Worm (Caenorhabditis elegans) whole organism, young adult: Measurements from ENCODE around the gene F44D12.19.
A peak's percentile ranks its signal among the peaks of the same experiment; 100 is the strongest.

Experiments
- B0019.2 ChIP-seq: fragments of 200-800 bp; sonication (Bioruptor generic); conservative IDR thresholded peaks from 2 replicates; pipeline ENCODE4 v1.3.6; 2022; ENCODE audit warnings: missing genetic modification reagents, missing genetic modification characterization, missing compliant biosample characterization
- F52B5.7 ChIP-seq: sonication (generic microtip); optimal IDR thresholded peaks from 2 replicates; lab custom pipeline; 2016; ENCODE audit warnings: mild to moderate bottlenecking, missing genetic modification characterization, missing compliant biosample characterization
- K11D2.4 ChIP-seq: fragments of 200-800 bp; sonication (Bioruptor generic); IDR thresholded peaks from 2 replicates; pipeline ENCODE4 v1.3.6; 2022; ENCODE audit warnings: missing genetic modification reagents, missing genetic modification characterization, missing compliant biosample characterization
- T26A5.8 ChIP-seq: sonication (generic microtip); optimal IDR thresholded peaks from 2 replicates; lab custom pipeline; 2016; ENCODE audit warnings: missing genetic modification characterization, missing compliant biosample characterization
- Y53F4B.3 ChIP-seq: fragments of 200-800 bp; sonication (Bioruptor generic); IDR thresholded peaks from 2 replicates; pipeline ENCODE4 v1.3.6; 2022; ENCODE audit warnings: missing genetic modification reagents, missing genetic modification characterization, missing compliant biosample characterization
- Y67H2A.10 ChIP-seq: fragments of 200-800 bp; sonication (Bioruptor generic); conservative IDR thresholded peaks from 2 replicates; pipeline ENCODE4 v1.3.6; 2022; ENCODE audit warnings: missing genetic modification reagents, missing genetic modification characterization, missing compliant biosample characterization
- ama-1 ChIP-seq, 3 experiments: fragments of 150-350 bp in 1 of 3; sonication (generic microtip) in 2 of 3; optimal IDR thresholded peaks; 2 replicates each; lab custom pipeline; 2014 to 2018; ENCODE audit warnings: missing biosample characterization in 2 of 3, missing genetic modification characterization in 2 of 3, missing genetic modification reagents in 2 of 3
- atf-7 ChIP-seq: sonication (generic microtip); optimal IDR thresholded peaks from 2 replicates; lab custom pipeline; 2017; ENCODE audit warnings: mild to moderate bottlenecking, missing genetic modification characterization, missing compliant biosample characterization
- attf-3 ChIP-seq: fragments of 200-800 bp; sonication (Bioruptor generic); conservative IDR thresholded peaks from 2 replicates; pipeline ENCODE4 v1.3.6; 2022; ENCODE audit warnings: missing genetic modification reagents, missing genetic modification characterization, missing compliant biosample characterization
- bed-1 ChIP-seq: fragments of 200-800 bp; sonication (Bioruptor generic); IDR thresholded peaks from 2 replicates; pipeline ENCODE4 v1.3.6; 2022; ENCODE audit warnings: missing genetic modification reagents, missing genetic modification characterization, missing compliant biosample characterization
- ceh-100 ChIP-seq: fragments of 200-800 bp; sonication (Bioruptor generic); IDR thresholded peaks from 2 replicates; pipeline ENCODE4 v1.3.6; 2022; ENCODE audit warnings: missing genetic modification reagents, missing genetic modification characterization, missing compliant biosample characterization
- ceh-40 ChIP-seq: fragments of 200-800 bp; sonication (Bioruptor generic); IDR thresholded peaks from 2 replicates; pipeline ENCODE4 v1.3.6; 2022; ENCODE audit warnings: missing genetic modification characterization, missing compliant biosample characterization
- ceh-58 ChIP-seq: fragments of 200-800 bp; sonication (Bioruptor generic); IDR thresholded peaks from 2 replicates; pipeline ENCODE4 v1.3.6; 2022; ENCODE audit warnings: missing genetic modification characterization, missing compliant biosample characterization
- chd-7 ChIP-seq: sonication (generic microtip); optimal IDR thresholded peaks from 2 replicates; lab custom pipeline; 2016; ENCODE audit warnings: mild to moderate bottlenecking, missing genetic modification characterization, moderate library complexity, missing compliant biosample characterization
- dpl-1 ChIP-seq: fragments of 150-350 bp; optimal IDR thresholded peaks from 2 replicates; lab custom pipeline; 2014; ENCODE audit warnings: missing biosample characterization, missing genetic modification reagents, missing genetic modification characterization
- efl-1 ChIP-seq: fragments of 150-350 bp; optimal IDR thresholded peaks from 2 replicates; lab custom pipeline; 2014; ENCODE audit warnings: missing biosample characterization, missing genetic modification reagents, missing genetic modification characterization
- ets-4 ChIP-seq: fragments of 200-800 bp; sonication (Bioruptor generic); optimal IDR thresholded peaks from 2 replicates; lab custom pipeline; 2018; ENCODE audit warnings: mild to moderate bottlenecking, missing genetic modification characterization, missing compliant biosample characterization
- hlh-26 ChIP-seq: fragments of 200-800 bp; sonication (Bioruptor generic); conservative IDR thresholded peaks from 2 replicates; pipeline ENCODE4 v1.3.6; 2022; ENCODE audit warnings: missing genetic modification reagents, missing genetic modification characterization, missing compliant biosample characterization
- hrde-1 ChIP-seq: sonication (generic microtip); optimal IDR thresholded peaks from 2 replicates; lab custom pipeline; 2016; ENCODE audit warnings: missing genetic modification characterization, mild to moderate bottlenecking, missing compliant biosample characterization, moderate library complexity, missing genotype, missing genetic modification reagents, borderline replicate concordance
- let-607 ChIP-seq, 2 experiments: fragments of 200-800 bp in 1 of 2; sonication (Bioruptor generic) in 1 of 2; sonication (generic microtip) in 1 of 2; optimal IDR thresholded peaks; 2 replicates each; lab custom pipeline; 2016 to 2018; ENCODE audit warnings: mild to moderate bottlenecking in 2 of 2, missing compliant biosample characterization in 2 of 2, missing genetic modification characterization in 2 of 2, moderate library complexity in 2 of 2, missing genotype in 1 of 2
- lin-40 ChIP-seq: sonication (generic microtip); optimal IDR thresholded peaks from 2 replicates; lab custom pipeline; 2016; ENCODE audit warnings: missing genetic modification characterization, mild to moderate bottlenecking, missing compliant biosample characterization, missing genotype, missing genetic modification reagents
- madf-10 ChIP-seq: sonication (generic microtip); optimal IDR thresholded peaks from 2 replicates; lab custom pipeline; 2016; ENCODE audit warnings: mild to moderate bottlenecking, missing genetic modification characterization, missing compliant biosample characterization
- madf-3 ChIP-seq: fragments of 200-800 bp; sonication (Bioruptor generic); IDR thresholded peaks from 2 replicates; pipeline ENCODE4 v1.3.6; 2022; ENCODE audit warnings: missing genetic modification reagents, missing genetic modification characterization, missing compliant biosample characterization
- madf-8 ChIP-seq: fragments of 200-800 bp; sonication (Bioruptor generic); conservative IDR thresholded peaks from 2 replicates; pipeline ENCODE4 v1.3.6; 2022; ENCODE audit warnings: missing genetic modification reagents, missing genetic modification characterization, missing compliant biosample characterization
- mcd-1 ChIP-seq: fragments of 200-800 bp; sonication (Bioruptor generic); IDR thresholded peaks from 2 replicates; pipeline ENCODE4 v1.3.6; 2022; ENCODE audit warnings: missing genetic modification reagents, missing genetic modification characterization, missing compliant biosample characterization
- mel-28 ChIP-seq: sonication (generic microtip); optimal IDR thresholded peaks from 2 replicates; lab custom pipeline; 2016; ENCODE audit warnings: borderline replicate concordance, mild to moderate bottlenecking, missing genetic modification characterization, missing compliant biosample characterization
- mxl-1 ChIP-seq: sonication (generic microtip); optimal IDR thresholded peaks from 2 replicates; lab custom pipeline; 2016; ENCODE audit warnings: missing genetic modification characterization, missing compliant biosample characterization
- nfya-1 ChIP-seq: sonication (generic microtip); optimal IDR thresholded peaks from 2 replicates; lab custom pipeline; 2017; ENCODE audit warnings: antibody characterized with exemption, missing compliant biosample characterization, missing genetic modification characterization, borderline replicate concordance; ENCODE audit not compliant: insufficient read depth
- nhr-27 ChIP-seq: fragments of 200-800 bp; sonication (Bioruptor generic); optimal IDR thresholded peaks from 2 replicates; lab custom pipeline; 2018; ENCODE audit warnings: mild to moderate bottlenecking, missing genetic modification characterization, moderate library complexity, missing compliant biosample characterization
- nhr-80 ChIP-seq: sonication (generic microtip); optimal IDR thresholded peaks from 2 replicates; lab custom pipeline; 2016; ENCODE audit warnings: missing genetic modification characterization, missing compliant biosample characterization
- pha-4 ChIP-seq: fragments of 150-350 bp; sonication (generic microtip); optimal IDR thresholded peaks from 2 replicates; lab custom pipeline; 2014; ENCODE audit warnings: missing biosample characterization, missing genetic modification reagents, missing genetic modification characterization
- snpc-1.1 ChIP-seq: sonication (generic microtip); optimal IDR thresholded peaks from 2 replicates; lab custom pipeline; 2017; ENCODE audit warnings: missing genetic modification characterization, mild to moderate bottlenecking, missing compliant biosample characterization, antibody characterized with exemption, moderate library complexity, missing genotype, missing genetic modification reagents; ENCODE audit not compliant: insufficient read depth
- unc-62 ChIP-seq: fragments of 150-350 bp; optimal IDR thresholded peaks from 2 replicates; lab custom pipeline; 2014; ENCODE audit warnings: missing biosample characterization, missing genetic modification reagents, missing genetic modification characterization
- xnd-1 ChIP-seq: sonication (generic microtip); optimal IDR thresholded peaks from 2 replicates; lab custom pipeline; 2016; ENCODE audit warnings: missing genotype, missing genetic modification reagents, missing genetic modification characterization, missing compliant biosample characterization
- zim-3 ChIP-seq: sonication (generic microtip); optimal IDR thresholded peaks from 2 replicates; lab custom pipeline; 2017; ENCODE audit warnings: mild to moderate bottlenecking, missing genetic modification characterization, moderate library complexity, missing compliant biosample characterization
- ztf-22 ChIP-seq: fragments of 200-800 bp; sonication (Bioruptor generic); optimal IDR thresholded peaks from 2 replicates; lab custom pipeline; 2018; ENCODE audit warnings: mild to moderate bottlenecking, missing genetic modification characterization, moderate library complexity, missing compliant biosample characterization
- ztf-26 ChIP-seq: sonication (generic microtip); optimal IDR thresholded peaks from 2 replicates; lab custom pipeline; 2017; ENCODE audit warnings: missing genetic modification characterization, missing compliant biosample characterization
- ztf-6 ChIP-seq: fragments of 200-800 bp; sonication (Bioruptor generic); IDR thresholded peaks from 2 replicates; pipeline ENCODE4 v1.3.6; 2022; ENCODE audit warnings: missing genetic modification reagents, missing genetic modification characterization, missing compliant biosample characterization

Gene F44D12.19

DNA sequence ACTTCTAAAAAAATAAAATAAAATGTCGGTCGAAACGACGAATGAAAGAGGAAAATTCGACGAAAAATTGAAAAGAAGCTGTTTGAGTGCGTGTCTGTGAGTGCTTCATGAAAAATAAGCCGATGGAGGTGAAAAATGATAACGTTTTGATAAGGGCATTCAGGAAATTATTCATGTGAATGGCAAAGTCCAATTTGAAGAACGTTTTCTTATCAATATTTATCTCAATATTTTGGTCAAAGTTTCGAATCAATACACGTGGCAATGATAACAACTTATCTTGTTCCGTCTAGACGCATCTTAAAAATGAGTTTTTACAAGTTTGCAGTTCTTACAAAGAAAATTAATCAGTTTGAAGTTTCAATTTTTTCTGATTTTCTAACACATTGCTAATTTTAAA, 37.8 kb downstream of the F44D12.19 start:
- TF ChIP-seq mxl-1 (tag; lab: Kevin White, UChicago) (no peak), atf-7 (tag; lab: Kevin White, UChicago) (peak; percentile 4), madf-10 (no peak), snpc-1.1 (tag; lab: Kevin White, UChicago) (no peak), pha-4 (tag; lab: Kevin White, UChicago) (no peak), ztf-6 (GFP tag; lab: Robert Waterston, UW) (no peak), attf-3 (GFP tag; lab: Robert Waterston, UW) (no peak), ceh-58 (no peak), B0019.2 (GFP tag; lab: Robert Waterston, UW) (no peak), xnd-1 (tag; lab: Kevin White, UChicago) (no peak), lin-40 (tag; lab: Kevin White, UChicago) (no peak), mcd-1 (GFP tag; lab: Robert Waterston, UW) (no peak), nhr-27 (tag; lab: Kevin White, UChicago) (no peak), hlh-26 (GFP tag; lab: Robert Waterston, UW) (no peak), let-607 (tag; optimal IDR thresholded peaks at IDR 0.05; lab: Kevin White, UChicago) (peak in 1 of 2 experiments; percentile 53), nfya-1 (no peak), ceh-40 (GFP tag; lab: Robert Waterston, UW) (no peak), K11D2.4 (no peak), ztf-22 (GFP tag; lab: Kevin White, UChicago) (peak; percentile 17), mel-28 (tag; lab: Kevin White, UChicago) (no peak), madf-3 (GFP tag; lab: Robert Waterston, UW) (no peak), bed-1 (GFP tag; lab: Robert Waterston, UW) (no peak), nhr-80 (tag; lab: Kevin White, UChicago) (peak; percentile 73), dpl-1 (GFP tag; lab: Kevin White, UChicago) (no peak), Y53F4B.3 (GFP tag; lab: Robert Waterston, UW) (no peak), F52B5.7 (tag; lab: Kevin White, UChicago) (no peak), Y67H2A.10 (GFP tag; lab: Robert Waterston, UW) (no peak), efl-1 (GFP tag; lab: Kevin White, UChicago) (no peak), T26A5.8 (no peak), ets-4 (GFP tag; lab: Kevin White, UChicago) (peak; percentile 40), zim-3 (no peak), ceh-100 (GFP tag; lab: Robert Waterston, UW) (no peak)

DNA sequence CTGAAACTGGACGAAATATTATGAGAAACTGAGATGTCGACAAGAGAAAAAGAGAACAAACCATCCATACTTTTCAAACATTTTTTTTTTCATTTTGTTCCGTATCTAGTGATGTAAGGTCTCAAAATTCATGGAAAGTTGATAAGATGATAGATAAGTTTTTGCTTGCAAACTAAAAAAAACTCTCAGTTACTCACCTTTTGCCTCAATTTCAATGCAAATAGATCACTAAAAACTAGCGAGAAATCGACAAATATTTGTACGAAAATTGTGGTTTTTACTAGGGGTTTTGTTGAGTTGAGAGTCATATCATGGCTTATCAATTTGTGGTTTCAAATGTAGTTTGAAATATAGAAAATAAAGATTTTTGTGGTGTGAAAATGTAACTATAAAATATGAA, 39.4 kb downstream of the F44D12.19 start:
- TF ChIP-seq ama-1 (optimal IDR thresholded peaks at IDR 0.05; lab: Kevin White, UChicago), result no peak
- TF ChIP-seq ama-1 (GFP tag; optimal IDR thresholded peaks at IDR 0.05; lab: Kevin White, UChicago), result no peak
- peak; percentile 31 for TF ChIP-seq nhr-80 (tag; lab: Kevin White, UChicago)

- TF ChIP-seq madf-8 (GFP tag; lab: Robert Waterston, UW), result no peak
- no peak for TF ChIP-seq ama-1 (optimal IDR thresholded peaks at IDR 0.05; lab: Kevin White, UChicago)
- no peak for TF ChIP-seq ama-1 (GFP tag; optimal IDR thresholded peaks at IDR 0.05; lab: Kevin White, UChicago)
- TF ChIP-seq hrde-1 (tag; lab: Kevin White, UChicago), result no peak
- TF ChIP-seq nhr-80 (tag; lab: Kevin White, UChicago), result peak; percentile 16
- no peak for TF ChIP-seq chd-7 (tag; lab: Kevin White, UChicago)
- TF ChIP-seq unc-62 (GFP tag; lab: Kevin White, UChicago), result no peak
- TF ChIP-seq ztf-26 (tag; lab: Kevin White, UChicago), result no peak
- TF ChIP-seq, all 124 proteins: peak for 1
These were observed 41.3 kb downstream of the F44D12.19 start, which contains the start of gene ipla-7 for ce11 chrIV:10062728-10063127. Gene ipla-7 (minus strand): TSS chrIV:10062849.
